Fruit fly (Drosophila melanogaster) Kc167 (cell line): ENCODE measurements around the gene eIF3h.

Experiments
- Myc ChIP-seq: fragments of >200 bp; optimal IDR thresholded peaks from 2 replicates; lab custom pipeline; 2017; ENCODE audit warnings: missing external identifiers
- Sin3A ChIP-seq: fragments of >200 bp; optimal IDR thresholded peaks from 2 replicates; lab custom pipeline; 2018; ENCODE audit warnings: missing external identifiers
- h ChIP-seq: fragments of >200 bp; optimal IDR thresholded peaks from 3 replicates; lab custom pipeline; 2018; ENCODE audit warnings: missing external identifiers
- insv ChIP-seq: fragments of >200 bp; optimal IDR thresholded peaks from 3 replicates; lab custom pipeline; 2018; ENCODE audit warnings: missing external identifiers
- psq ChIP-seq: fragments of >200 bp; optimal IDR thresholded peaks from 2 replicates; lab custom pipeline; 2017; ENCODE audit warnings: missing external identifiers
- ttk ChIP-seq: sonication (Bioruptor generic); optimal IDR thresholded peaks from 2 replicates; lab custom pipeline; 2017; ENCODE audit warnings: missing external identifiers

Gene eIF3h

dm6 chr2L:5025557-5025956 is 27.3 kb downstream of the eIF3h start:
- TF ChIP-seq psq (lab: Kevin White, UChicago) (no peak), ttk (lab: Kevin White, UChicago) (no peak), Myc (lab: Kevin White, UChicago) (no peak), h (no peak), insv (lab: Kevin White, UChicago) (no peak), Sin3A (lab: Kevin White, UChicago) (no peak)

dm6 chr2L:5022602-5023001 is 30.3 kb downstream of the eIF3h start:
- TF ChIP-seq ttk (lab: Kevin White, UChicago) (no peak), Sin3A (lab: Kevin White, UChicago) (no peak), Myc (lab: Kevin White, UChicago) (no peak), psq (lab: Kevin White, UChicago) (no peak), h (no peak)

- TF ChIP-seq insv (lab: Kevin White, UChicago) (no peak), psq (lab: Kevin White, UChicago) (no peak), ttk (lab: Kevin White, UChicago) (no peak), Sin3A (lab: Kevin White, UChicago) (no peak), Myc (lab: Kevin White, UChicago) (no peak), h (no peak)
Measured at dm6 chr2L:5020479-5020878, 32.4 kb downstream of the eIF3h start.

- TF ChIP-seq h = no peak
- no peak for TF ChIP-seq Myc (lab: Kevin White, UChicago)
- no peak for TF ChIP-seq psq (lab: Kevin White, UChicago)
Measured at dm6 chr2L:5010784-5011260, 42.1 kb downstream of the eIF3h start, which contains the start of the genes CG31917, Tfb5 and SelT. TSS of gene CG31917 (minus strand) at chr2L:5010834. TSS of gene Tfb5 (minus strand) at chr2L:5010834. TSS of gene SelT (plus strand) at chr2L:5010922.

dm6 chr2L:5009306-5010030 is 43.4 kb downstream of the eIF3h start, which contains the start of gene Rtnl1:
TSS of gene Rtnl1 (minus strand) at chr2L:5009720.
- TF ChIP-seq Myc (lab: Kevin White, UChicago) = no peak
- TF ChIP-seq ttk (lab: Kevin White, UChicago) = no peak
- TF ChIP-seq h = no peak
- no peak for TF ChIP-seq Sin3A (lab: Kevin White, UChicago)
- TF ChIP-seq psq (lab: Kevin White, UChicago) = no peak
- TF ChIP-seq insv (lab: Kevin White, UChicago) = no peak

- TF ChIP-seq ttk (lab: Kevin White, UChicago) (no peak), Myc (lab: Kevin White, UChicago) (no peak)
Measured at dm6 chr2L:5007256-5007655, 45.6 kb downstream of the eIF3h start.

dm6 chr2L:5006323-5006722 is 46.6 kb downstream of the eIF3h start:
- TF ChIP-seq Myc (lab: Kevin White, UChicago) (no peak), h (no peak), ttk (lab: Kevin White, UChicago) (no peak), Sin3A (lab: Kevin White, UChicago) (no peak), insv (lab: Kevin White, UChicago) (no peak), psq (lab: Kevin White, UChicago) (no peak)

- TF ChIP-seq h = no peak
- TF ChIP-seq Sin3A (lab: Kevin White, UChicago) = no peak
- TF ChIP-seq psq (lab: Kevin White, UChicago) = no peak
- TF ChIP-seq Myc (lab: Kevin White, UChicago) = no peak
- no peak for TF ChIP-seq insv (lab: Kevin White, UChicago)
- no peak for TF ChIP-seq ttk (lab: Kevin White, UChicago)
Measured at dm6 chr2L:5005464-5005764, 47.5 kb downstream of the eIF3h start.

- TF ChIP-seq Myc (lab: Kevin White, UChicago) (no peak), insv (lab: Kevin White, UChicago) (no peak), h (no peak), ttk (lab: Kevin White, UChicago) (no peak), Sin3A (lab: Kevin White, UChicago) (no peak), psq (lab: Kevin White, UChicago) (no peak)
Measured at dm6 chr2L:5004677-5005463, 48.0 kb downstream of the eIF3h start.

dm6 chr2L:5003670-5004453 is 49.0 kb downstream of the eIF3h start:
- TF ChIP-seq ttk (lab: Kevin White, UChicago) (no peak), psq (lab: Kevin White, UChicago) (no peak), Sin3A (lab: Kevin White, UChicago) (no peak), Myc (lab: Kevin White, UChicago) (no peak), h (no peak), insv (lab: Kevin White, UChicago) (no peak)

dm6 chr2L:5002711-5003402 is 50.0 kb downstream of the eIF3h start:
- TF ChIP-seq insv (lab: Kevin White, UChicago) (no peak), psq (lab: Kevin White, UChicago) (no peak), h (no peak)
